Fruit fly (Drosophila melanogaster): ENCODE measurements around the gene CG43115.

CG43115 gene

dm6 chrX:6075586-6075985 is 9.4 kb upstream of the CG43115 start:
- TF ChIP-seq h (optimal IDR thresholded peaks at IDR 0.05) = no peak
- TF ChIP-seq psq (optimal IDR thresholded peaks at IDR 0.05) = no peak
- no peak for TF ChIP-seq insv (optimal IDR thresholded peaks at IDR 0.05)
- TF ChIP-seq Myc (optimal IDR thresholded peaks at IDR 0.05) = no peak
- no peak for TF ChIP-seq Sin3A (optimal IDR thresholded peaks at IDR 0.05)
- TF ChIP-seq ttk (optimal IDR thresholded peaks at IDR 0.05) = no peak

dm6 chrX:6074845-6075244 is 8.6 kb upstream of the CG43115 start, which contains the start of gene Tsp5D:
TSS of gene Tsp5D (minus strand) at chrX:6074857.
- TF ChIP-seq ttk (optimal IDR thresholded peaks at IDR 0.05) (no peak), Myc (optimal IDR thresholded peaks at IDR 0.05) (no peak), psq (optimal IDR thresholded peaks at IDR 0.05) (no peak), h (optimal IDR thresholded peaks at IDR 0.05) (no peak)

dm6 chrX:6068714-6069113 is 2.5 kb upstream of the CG43115 start:
- no peak for TF ChIP-seq ttk (optimal IDR thresholded peaks at IDR 0.05)
- no peak for TF ChIP-seq Myc (optimal IDR thresholded peaks at IDR 0.05)
- no peak for TF ChIP-seq Sin3A (optimal IDR thresholded peaks at IDR 0.05)
- TF ChIP-seq insv (optimal IDR thresholded peaks at IDR 0.05) = no peak
- TF ChIP-seq psq (optimal IDR thresholded peaks at IDR 0.05) = no peak
- no peak for TF ChIP-seq h (optimal IDR thresholded peaks at IDR 0.05)

dm6 chrX:6067281-6068008 is 1.2 kb upstream of the CG43115 start, which contains the start of gene CG5928:
TSS of gene CG5928 (plus strand) at chrX:6067958.
- TF ChIP-seq Myc (optimal IDR thresholded peaks at IDR 0.05) (no peak), ttk (optimal IDR thresholded peaks at IDR 0.05) (no peak), h (optimal IDR thresholded peaks at IDR 0.05) (no peak), insv (optimal IDR thresholded peaks at IDR 0.05) (no peak), Sin3A (optimal IDR thresholded peaks at IDR 0.05) (no peak), psq (optimal IDR thresholded peaks at IDR 0.05) (no peak)

- no peak for TF ChIP-seq psq (optimal IDR thresholded peaks at IDR 0.05)
- TF ChIP-seq Myc (optimal IDR thresholded peaks at IDR 0.05) = no peak
- no peak for TF ChIP-seq Sin3A (optimal IDR thresholded peaks at IDR 0.05)
- no peak for TF ChIP-seq ttk (optimal IDR thresholded peaks at IDR 0.05)
- TF ChIP-seq h (optimal IDR thresholded peaks at IDR 0.05) = no peak
- TF ChIP-seq insv (optimal IDR thresholded peaks at IDR 0.05) = no peak
Measured at dm6 chrX:6064508-6064907, 1.7 kb downstream of the CG43115 start.

dm6 chrX:6062160-6062559 is 4.1 kb downstream of the CG43115 start:
- no peak for TF ChIP-seq Myc (optimal IDR thresholded peaks at IDR 0.05)
- TF ChIP-seq Sin3A (optimal IDR thresholded peaks at IDR 0.05) = no peak
- TF ChIP-seq psq (optimal IDR thresholded peaks at IDR 0.05) = no peak

dm6 chrX:6059135-6059824 is 6.9 kb downstream of the CG43115 start:
- TF ChIP-seq psq (optimal IDR thresholded peaks at IDR 0.05) = no peak
- no peak for TF ChIP-seq Sin3A (optimal IDR thresholded peaks at IDR 0.05)
- no peak for TF ChIP-seq h (optimal IDR thresholded peaks at IDR 0.05)
- TF ChIP-seq ttk (optimal IDR thresholded peaks at IDR 0.05) = no peak
- no peak for TF ChIP-seq insv (optimal IDR thresholded peaks at IDR 0.05)
- no peak for TF ChIP-seq Myc (optimal IDR thresholded peaks at IDR 0.05)

dm6 chrX:6054031-6054430 is 12.2 kb downstream of the CG43115 start:
- no peak for TF ChIP-seq psq (optimal IDR thresholded peaks at IDR 0.05)
- no peak for TF ChIP-seq h (optimal IDR thresholded peaks at IDR 0.05)
- no peak for TF ChIP-seq ttk (optimal IDR thresholded peaks at IDR 0.05)
- TF ChIP-seq Myc (optimal IDR thresholded peaks at IDR 0.05) = no peak
- TF ChIP-seq Sin3A (optimal IDR thresholded peaks at IDR 0.05) = no peak
- TF ChIP-seq insv (optimal IDR thresholded peaks at IDR 0.05) = no peak

dm6 chrX:6052855-6053254 is 13.4 kb downstream of the CG43115 start:
- TF ChIP-seq psq (optimal IDR thresholded peaks at IDR 0.05) (no peak), ttk (optimal IDR thresholded peaks at IDR 0.05) (no peak), insv (optimal IDR thresholded peaks at IDR 0.05) (no peak), h (optimal IDR thresholded peaks at IDR 0.05) (no peak), Sin3A (optimal IDR thresholded peaks at IDR 0.05) (no peak), Myc (optimal IDR thresholded peaks at IDR 0.05) (no peak)

dm6 chrX:6050935-6051656 is 15.1 kb downstream of the CG43115 start:
- TF ChIP-seq ttk (optimal IDR thresholded peaks at IDR 0.05) = no peak
- no peak for TF ChIP-seq insv (optimal IDR thresholded peaks at IDR 0.05)
- TF ChIP-seq psq (optimal IDR thresholded peaks at IDR 0.05) = no peak
- no peak for TF ChIP-seq h (optimal IDR thresholded peaks at IDR 0.05)
- TF ChIP-seq Sin3A (optimal IDR thresholded peaks at IDR 0.05) = no peak
- no peak for TF ChIP-seq Myc (optimal IDR thresholded peaks at IDR 0.05)

- TF ChIP-seq Sin3A (optimal IDR thresholded peaks at IDR 0.05) = no peak
- no peak for TF ChIP-seq psq (optimal IDR thresholded peaks at IDR 0.05)
- TF ChIP-seq insv (optimal IDR thresholded peaks at IDR 0.05) = no peak
- no peak for TF ChIP-seq h (optimal IDR thresholded peaks at IDR 0.05)
- no peak for TF ChIP-seq ttk (optimal IDR thresholded peaks at IDR 0.05)
- no peak for TF ChIP-seq Myc (optimal IDR thresholded peaks at IDR 0.05)
Measured at dm6 chrX:6050282-6050934, 15.8 kb downstream of the CG43115 start, which contains the start of gene CG5921. TSS of gene CG5921 (plus strand) at chrX:6050828.

Data from Kc167 (cell line).